Worm (Caenorhabditis elegans) whole organism, L1 larva: Measurements from ENCODE around the gene F54D12.10.

ENCODE experiments used
- C04F5.9 ChIP-seq: sonication (generic microtip); optimal IDR thresholded peaks from 2 replicates; lab custom pipeline; 2016; ENCODE audit warnings: missing genetic modification characterization, missing compliant biosample characterization
- F16B12.6 ChIP-seq: fragments of 150-350 bp; optimal IDR thresholded peaks from 2 replicates; lab custom pipeline; 2014; ENCODE audit warnings: missing biosample characterization, missing genetic modification characterization
- aha-1 ChIP-seq: fragments of 150-350 bp; optimal IDR thresholded peaks from 2 replicates; lab custom pipeline; 2014; ENCODE audit warnings: missing biosample characterization, missing genetic modification characterization
- ceh-8 ChIP-seq: fragments of 200-800 bp; sonication (Bioruptor generic); optimal IDR thresholded peaks from 2 replicates; lab custom pipeline; 2018; ENCODE audit warnings: mild to moderate bottlenecking, missing genetic modification characterization, moderate library complexity, missing compliant biosample characterization
- ceh-82 ChIP-seq, 3 experiments: fragments of 150-350 bp in 1 of 3; sonication (generic microtip) in 2 of 3; optimal IDR thresholded peaks; 2 replicates each; lab custom pipeline; 2014 to 2017; ENCODE audit warnings: missing biosample characterization in 3 of 3, missing genetic modification characterization in 3 of 3
- ces-1 ChIP-seq: fragments of 150-350 bp; optimal IDR thresholded peaks from 2 replicates; lab custom pipeline; 2014; ENCODE audit warnings: missing biosample characterization, missing genetic modification reagents, missing genetic modification characterization
- dpl-1 ChIP-seq, 3 experiments: fragments of 150-350 bp in 2 of 3; sonication (generic microtip) in 1 of 3; optimal IDR thresholded peaks; 2 replicates each; lab custom pipeline; 2014 to 2017; ENCODE audit warnings: missing biosample characterization in 3 of 3, missing genetic modification characterization in 3 of 3, missing genetic modification reagents in 3 of 3
- dsc-1 ChIP-seq: sonication (generic microtip); optimal IDR thresholded peaks from 2 replicates; lab custom pipeline; 2016; ENCODE audit warnings: mild to moderate bottlenecking, missing genetic modification characterization, missing compliant biosample characterization
- efl-1 ChIP-seq, 4 experiments: fragments of 150-350 bp; optimal IDR thresholded peaks in 3 of 4; peaks in 1 of 4; 1 replicate in 1 of 4; 2 replicates in 3 of 4; lab custom pipeline; 2014; ENCODE audit warnings: missing biosample characterization in 2 of 4, missing genetic modification characterization in 2 of 4, missing genetic modification reagents in 2 of 4
- egl-27 ChIP-seq, 2 experiments: fragments of 150-350 bp in 1 of 2; sonication (generic microtip); optimal IDR thresholded peaks; 3 replicates each; lab custom pipeline; 2017 to 2018; ENCODE audit warnings: missing biosample characterization in 2 of 2, missing genetic modification characterization in 2 of 2, missing genetic modification reagents in 2 of 2
- elt-2 ChIP-seq: sonication (generic microtip); optimal IDR thresholded peaks from 2 replicates; lab custom pipeline; 2016; ENCODE audit warnings: missing genetic modification characterization, mild to moderate bottlenecking, inconsistent platforms, missing compliant biosample characterization, missing genetic modification reagents
- ets-5 ChIP-seq: fragments of 200-800 bp; sonication (Bioruptor generic); IDR thresholded peaks from 2 replicates; pipeline ENCODE4 v1.3.6; 2022; ENCODE audit warnings: missing genetic modification characterization, missing compliant biosample characterization
- fkh-4 ChIP-seq: sonication (generic microtip); optimal IDR thresholded peaks from 2 replicates; lab custom pipeline; 2016; ENCODE audit warnings: missing compliant biosample characterization, missing genetic modification characterization, borderline replicate concordance
- fkh-8 ChIP-seq: sonication (generic microtip); optimal IDR thresholded peaks from 2 replicates; lab custom pipeline; 2016; ENCODE audit warnings: mild to moderate bottlenecking, missing genetic modification characterization, missing compliant biosample characterization
- fos-1 ChIP-seq: fragments of 150-350 bp; optimal IDR thresholded peaks from 2 replicates; lab custom pipeline; 2014; ENCODE audit warnings: missing biosample characterization, missing genetic modification characterization
- grh-1 ChIP-seq: fragments of 200-800 bp; sonication (Bioruptor generic); IDR thresholded peaks from 2 replicates; pipeline ENCODE4 v1.3.6; 2022; ENCODE audit warnings: missing genetic modification reagents, missing genetic modification characterization, missing compliant biosample characterization
- lin-14 ChIP-seq: fragments of 200-800 bp; sonication (Bioruptor generic); optimal IDR thresholded peaks from 2 replicates; lab custom pipeline; 2018; ENCODE audit warnings: mild to moderate bottlenecking, missing genetic modification characterization, moderate library complexity, missing compliant biosample characterization
- mep-1 ChIP-seq: fragments of 150-350 bp; optimal IDR thresholded peaks from 2 replicates; lab custom pipeline; 2014; ENCODE audit warnings: missing biosample characterization, missing genetic modification characterization
- nhr-11 ChIP-seq: fragments of 150-350 bp; optimal IDR thresholded peaks from 2 replicates; lab custom pipeline; 2014; ENCODE audit warnings: missing biosample characterization, missing genetic modification characterization
- nhr-12 ChIP-seq: sonication (generic microtip); optimal IDR thresholded peaks from 2 replicates; lab custom pipeline; 2017; ENCODE audit warnings: missing biosample characterization, missing genetic modification characterization
- nhr-47 ChIP-seq: sonication (generic microtip); optimal IDR thresholded peaks from 2 replicates; lab custom pipeline; 2016; ENCODE audit warnings: mild to moderate bottlenecking, missing genetic modification characterization, moderate library complexity, missing compliant biosample characterization
- nhr-71 ChIP-seq: sonication (generic microtip); optimal IDR thresholded peaks from 2 replicates; lab custom pipeline; 2016; ENCODE audit warnings: mild to moderate bottlenecking, missing genetic modification characterization, moderate library complexity, missing compliant biosample characterization
- nhr-90 ChIP-seq: sonication (generic microtip); optimal IDR thresholded peaks from 2 replicates; lab custom pipeline; 2016; ENCODE audit warnings: mild to moderate bottlenecking, missing genetic modification characterization, missing compliant biosample characterization; ENCODE audit not compliant: poor library complexity
- pag-3 ChIP-seq: sonication (generic microtip); optimal IDR thresholded peaks from 2 replicates; lab custom pipeline; 2017; ENCODE audit warnings: missing genetic modification characterization, mild to moderate bottlenecking, missing compliant biosample characterization, antibody characterized with exemption, borderline replicate concordance; ENCODE audit not compliant: insufficient read depth
- pax-3 ChIP-seq: fragments of 200-800 bp; sonication (Bioruptor generic); optimal IDR thresholded peaks from 2 replicates; lab custom pipeline; 2018; ENCODE audit warnings: mild to moderate bottlenecking, missing genetic modification characterization, moderate library complexity, missing compliant biosample characterization
- rnt-1 ChIP-seq: sonication (generic microtip); optimal IDR thresholded peaks from 2 replicates; lab custom pipeline; 2016; ENCODE audit warnings: mild to moderate bottlenecking, missing genetic modification characterization, moderate library complexity, missing compliant biosample characterization
- skn-1 ChIP-seq: fragments of 150-350 bp; optimal IDR thresholded peaks from 2 replicates; lab custom pipeline; 2014; ENCODE audit warnings: missing biosample characterization, missing genetic modification characterization
- snu-23 ChIP-seq: sonication (generic microtip); optimal IDR thresholded peaks from 2 replicates; lab custom pipeline; 2016; ENCODE audit warnings: missing genetic modification characterization, missing compliant biosample characterization
- sox-4 ChIP-seq: sonication (generic microtip); optimal IDR thresholded peaks from 2 replicates; lab custom pipeline; 2016; ENCODE audit warnings: missing genetic modification characterization, missing compliant biosample characterization
- swsn-7 ChIP-seq: sonication (generic microtip); optimal IDR thresholded peaks from 2 replicates; lab custom pipeline; 2016; ENCODE audit warnings: missing genetic modification characterization, missing compliant biosample characterization
- tlp-1 ChIP-seq: fragments of 150-350 bp; optimal IDR thresholded peaks from 2 replicates; lab custom pipeline; 2014; ENCODE audit warnings: missing biosample characterization, missing genetic modification characterization
- unc-130 ChIP-seq: fragments of 150-350 bp; optimal IDR thresholded peaks from 2 replicates; lab custom pipeline; 2017; ENCODE audit warnings: missing biosample characterization, missing genetic modification characterization, inconsistent platforms
- vab-15 ChIP-seq: sonication (generic microtip); optimal IDR thresholded peaks from 2 replicates; lab custom pipeline; 2017; ENCODE audit warnings: missing genotype, mild to moderate bottlenecking, missing genetic modification characterization, missing compliant biosample characterization
- ztf-4 ChIP-seq: fragments of 150-350 bp; optimal IDR thresholded peaks from 2 replicates; lab custom pipeline; 2014; ENCODE audit warnings: missing biosample characterization, missing genetic modification characterization

F54D12.10 gene

ce11 chrII:1344524-1345119, 33.5 kb downstream of the F54D12.10 start (continued):
- no peak for TF ChIP-seq snu-23 (GFP tag; lab: Kevin White, UChicago)

- TF ChIP-seq lin-14 (GFP tag; lab: Kevin White, UChicago) (peak; percentile 32), efl-1 (optimal IDR thresholded peaks at IDR 0.05; lab: Kevin White, UChicago) (no peak), efl-1 (GFP tag; optimal IDR thresholded peaks at IDR 0.05 in 1 of 2; lab: Kevin White, UChicago) (no peak)
Observed at ce11 chrII:1343748-1344147, 34.4 kb downstream of the F54D12.10 start.

DNA sequence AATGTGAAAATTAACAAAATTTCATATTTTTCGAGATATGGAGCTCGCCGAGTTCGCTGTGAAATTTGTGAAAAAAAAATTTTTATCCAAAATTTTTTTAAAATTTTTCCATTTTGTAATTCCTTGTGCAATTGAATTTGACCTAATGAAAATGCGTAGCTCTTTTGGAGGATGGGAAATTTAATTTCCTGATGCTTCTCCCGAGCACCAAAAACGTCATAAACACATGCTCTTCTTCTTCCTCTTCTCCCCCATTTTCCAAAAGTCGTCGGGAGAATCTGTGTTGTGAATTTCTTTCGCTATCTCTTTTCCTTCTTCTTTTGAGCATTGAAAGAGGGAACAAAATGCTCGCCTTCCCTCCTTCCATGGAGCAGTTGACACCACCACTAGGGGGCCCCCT, 36.7 kb downstream of the F54D12.10 start:
- TF ChIP-seq ceh-82 (tag; optimal IDR thresholded peaks at IDR 0.05; lab: Kevin White, UChicago) (peak in 1 of 3 experiments; percentile 17), lin-14 (GFP tag; lab: Kevin White, UChicago) (peak; percentile 86), ztf-4 (tag; lab: Kevin White, UChicago) (no peak), nhr-12 (no peak), ces-1 (GFP tag; lab: Kevin White, UChicago) (peak; percentile 90), swsn-7 (tag; lab: Kevin White, UChicago) (peak; percentile 13), efl-1 (optimal IDR thresholded peaks at IDR 0.05; lab: Kevin White, UChicago) (no peak), efl-1 (GFP tag; optimal IDR thresholded peaks at IDR 0.05 in 1 of 2; lab: Kevin White, UChicago) (peak in 1 of 2 experiments; percentile 38), grh-1 (GFP tag; lab: Robert Waterston, UW) (no peak), nhr-71 (tag; lab: Kevin White, UChicago) (peak; percentile 49)

DNA sequence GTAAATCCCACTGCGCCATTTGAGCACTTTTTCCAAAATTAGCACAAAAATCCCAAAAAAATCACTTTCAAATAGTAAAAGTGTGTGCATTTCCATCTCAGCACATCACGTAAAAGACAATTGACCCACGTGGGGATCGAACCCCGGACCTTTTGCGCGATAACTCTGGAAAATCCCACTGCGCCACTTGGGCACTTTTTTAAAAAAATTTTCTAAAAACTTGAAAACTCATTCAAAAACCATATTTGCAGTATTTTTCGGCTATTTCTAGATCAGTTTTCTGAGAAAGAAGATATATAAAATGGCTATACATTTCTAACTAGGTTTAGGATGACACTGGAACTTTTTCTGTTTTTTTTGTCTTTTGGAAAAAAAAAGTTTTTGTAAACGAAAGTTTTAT, 38.1 kb downstream of the F54D12.10 start:
- TF ChIP-seq elt-2 (tag; lab: Kevin White, UChicago) = no peak
- no peak for TF ChIP-seq fos-1 (tag; lab: Kevin White, UChicago)
- no peak for TF ChIP-seq rnt-1 (tag; lab: Kevin White, UChicago)
- TF ChIP-seq C04F5.9 (tag; lab: Kevin White, UChicago) = no peak
- TF ChIP-seq dpl-1 (GFP tag; optimal IDR thresholded peaks at IDR 0.05; lab: Kevin White, UChicago) = no peak
- no peak for TF ChIP-seq nhr-12
- TF ChIP-seq mep-1 (tag; lab: Kevin White, UChicago) = no peak
- no peak for TF ChIP-seq nhr-11 (tag; lab: Kevin White, UChicago)
- TF ChIP-seq tlp-1 (tag; lab: Kevin White, UChicago) = no peak

DNA sequence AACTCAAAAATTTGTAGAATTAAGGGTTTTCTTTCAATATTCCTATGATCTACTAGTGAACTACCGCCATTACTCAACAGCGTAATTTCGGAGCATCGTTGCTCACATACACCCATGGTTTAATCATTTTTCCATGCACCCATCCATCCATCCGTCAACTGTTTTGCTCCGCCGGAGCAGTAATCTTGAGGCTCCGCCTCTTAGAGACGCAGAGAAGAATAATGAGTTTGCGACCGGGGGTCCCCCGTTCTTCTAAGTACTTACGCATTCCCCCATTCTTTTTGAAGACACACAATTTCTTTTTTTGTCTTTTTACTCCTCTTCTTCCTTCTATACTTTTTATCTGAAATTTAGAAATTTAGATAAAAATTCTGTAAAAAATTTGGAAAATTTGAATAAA, 40.0 kb downstream of the F54D12.10 start:
- TF ChIP-seq pax-3 (tag; lab: Kevin White, UChicago) (no peak), lin-14 (GFP tag; lab: Kevin White, UChicago) (peak; percentile 18), tlp-1 (tag; lab: Kevin White, UChicago) (no peak), fkh-8 (tag; lab: Kevin White, UChicago) (no peak), efl-1 (optimal IDR thresholded peaks at IDR 0.05; lab: Kevin White, UChicago) (no peak), efl-1 (GFP tag; optimal IDR thresholded peaks at IDR 0.05 in 1 of 2; lab: Kevin White, UChicago) (no peak)

ce11 chrII:1329887-1330286, 48.3 kb downstream of the F54D12.10 start:
- TF ChIP-seq ceh-8 (GFP tag; lab: Kevin White, UChicago) = no peak
- TF ChIP-seq egl-27 (tag; optimal IDR thresholded peaks at IDR 0.05; lab: Kevin White, UChicago) = no peak
- no peak for TF ChIP-seq nhr-90
- no peak for TF ChIP-seq vab-15 (tag; lab: Kevin White, UChicago)
- no peak for TF ChIP-seq snu-23 (GFP tag; lab: Kevin White, UChicago)
- no peak for TF ChIP-seq pag-3 (tag; lab: Kevin White, UChicago)
- TF ChIP-seq dsc-1 (tag; lab: Kevin White, UChicago) = no peak
- no peak for TF ChIP-seq skn-1 (tag; lab: Kevin White, UChicago)
- no peak for TF ChIP-seq fkh-4 (tag; lab: Kevin White, UChicago)
- no peak for TF ChIP-seq ces-1 (GFP tag; lab: Kevin White, UChicago)
- no peak for TF ChIP-seq sox-4 (tag; lab: Kevin White, UChicago)
- no peak for TF ChIP-seq unc-130 (tag; lab: Kevin White, UChicago)
- TF ChIP-seq grh-1 (GFP tag; lab: Robert Waterston, UW) = no peak
- no peak for TF ChIP-seq nhr-11 (tag; lab: Kevin White, UChicago)
- TF ChIP-seq aha-1 = no peak
- no peak for TF ChIP-seq swsn-7 (tag; lab: Kevin White, UChicago)
- TF ChIP-seq F16B12.6 = no peak
- TF ChIP-seq ets-5 = no peak
- TF ChIP-seq nhr-47 (tag; lab: Kevin White, UChicago) = no peak
